Fruit fly (Drosophila melanogaster): Measurements from ENCODE around the gene larp.
A peak's percentile ranks its signal among the peaks of the same experiment; 100 is the strongest.

- peak; percentile 56 for TF ChIP-seq E2f1 (GFP tag; IDR thresholded peaks at IDR 0.05)
- TF ChIP-seq CG14667 (GFP tag; IDR thresholded peaks at IDR 0.05), result peak; percentile 50
- TF ChIP-seq CG11696 (GFP tag; IDR thresholded peaks at IDR 0.05), result peak; percentile 43
- TF ChIP-seq CG1792 (GFP tag; optimal IDR thresholded peaks at IDR 0.05), result peak; percentile 94
- TF ChIP-seq CG2129 (GFP tag; IDR thresholded peaks at IDR 0.05; ENCODE audit: partially characterized antibody), result no peak
- TF ChIP-seq CG5180 (GFP tag; optimal IDR thresholded peaks at IDR 0.05), result peak; percentile 61
- peak; percentile 63 for TF ChIP-seq CG11504 (tag; optimal IDR thresholded peaks at IDR 0.05)
- peak; percentile 73 for TF ChIP-seq Sox100B (GFP tag; optimal IDR thresholded peaks at IDR 0.05)
- TF ChIP-seq CG8359 (GFP tag; optimal IDR thresholded peaks at IDR 0.05; ENCODE audit: borderline replicate concordance), result peak; percentile 72
- TF ChIP-seq NC2β (GFP tag; optimal IDR thresholded peaks at IDR 0.05), result peak; percentile 83
- peak; percentile 40 for TF ChIP-seq H15 (GFP tag; IDR thresholded peaks at IDR 0.05)
- peak; percentile 53; the same call in 1 of the 2 replicates for TF ChIP-seq CG1024 (GFP tag; IDR thresholded peaks at IDR 0.05)
Measured at dm6 chr3R:28328780-28329546, 7.3 kb downstream of the larp start.

Measured in whole organism, embryonic.